Worm (Caenorhabditis elegans) whole organism, L4 larva: Measurements from ENCODE around the gene str-5.

Source experiments
- attf-4 ChIP-seq: sonication (generic microtip); optimal IDR thresholded peaks from 3 replicates; lab custom pipeline; 2017; ENCODE audit warnings: missing biosample characterization, missing genetic modification characterization
- jun-1 ChIP-seq: fragments of 150-350 bp; optimal IDR thresholded peaks from 2 replicates; lab custom pipeline; 2014; ENCODE audit warnings: missing biosample characterization, missing genetic modification reagents, missing genetic modification characterization
- lin-15B ChIP-seq: fragments of 150-350 bp; sonication (generic microtip); optimal IDR thresholded peaks from 3 replicates; lab custom pipeline; 2014; ENCODE audit warnings: missing biosample characterization, missing genetic modification characterization
- lin-39 ChIP-seq: fragments of 150-350 bp; optimal IDR thresholded peaks from 2 replicates; lab custom pipeline; 2014; ENCODE audit warnings: missing biosample characterization, missing genetic modification reagents, missing genetic modification characterization
- nhr-76 ChIP-seq: fragments of 150-350 bp; optimal IDR thresholded peaks from 2 replicates; lab custom pipeline; 2014; ENCODE audit warnings: missing biosample characterization, missing genetic modification characterization
- snpc-4 ChIP-seq: fragments of 150-350 bp; optimal IDR thresholded peaks from 2 replicates; lab custom pipeline; 2014; ENCODE audit warnings: missing biosample characterization, missing genetic modification characterization

DNA sequence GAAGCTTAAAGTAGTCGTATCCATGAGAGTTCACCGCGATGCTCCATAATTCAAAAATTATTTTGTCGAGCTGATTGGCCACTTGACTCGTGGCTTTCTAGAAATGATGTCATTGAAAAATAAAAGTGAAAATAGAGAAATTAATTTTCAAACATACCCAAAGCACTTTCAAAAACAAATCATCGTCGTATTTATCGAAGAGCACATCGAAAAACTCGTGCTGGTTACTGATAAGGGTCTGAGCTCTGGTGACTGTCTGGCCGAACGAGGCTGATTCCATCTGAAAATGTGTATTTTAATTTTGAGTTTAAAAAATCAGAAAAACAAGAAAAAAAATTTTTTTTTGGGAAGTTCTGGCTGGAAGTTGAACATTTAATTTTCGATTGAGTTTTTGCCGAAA, 40.7 kb upstream of the str-5 start:
- no peak for TF ChIP-seq lin-39 (tag; lab: Kevin White, UChicago)
- no peak for TF ChIP-seq attf-4
- no peak for TF ChIP-seq lin-15B (tag; lab: Kevin White, UChicago)
- TF ChIP-seq nhr-76 (tag; lab: Kevin White, UChicago), result no peak
- TF ChIP-seq jun-1 (tag; lab: Kevin White, UChicago), result no peak
- no peak for TF ChIP-seq snpc-4 (tag; lab: Kevin White, UChicago)
